Fruit fly (Drosophila melanogaster) whole organism, embryonic: Measurements from ENCODE around the gene CG15296.

Source experiments
- Ada2b ChIP-seq: fragments of 200-800 bp; sonication (Bioruptor generic); IDR thresholded peaks from 2 replicates; pipeline ENCODE4 v1.3.6; 2022; ENCODE audit warnings: missing biosample characterization, missing genetic modification characterization
- Asciz ChIP-seq: fragments of 200-800 bp; sonication (Bioruptor generic); optimal IDR thresholded peaks from 2 replicates; lab custom pipeline; 2017; ENCODE audit warnings: missing biosample characterization, mild to moderate bottlenecking, missing genetic modification characterization, missing genetic modification reagents
- BtbVII ChIP-seq: fragments of 200-800 bp; sonication (Bioruptor generic); optimal IDR thresholded peaks from 3 replicates; lab custom pipeline; 2017; ENCODE audit warnings: missing biosample characterization, mild to moderate bottlenecking, missing genetic modification characterization
- CG11504 ChIP-seq: fragments of 200-800 bp; sonication (Bioruptor generic); optimal IDR thresholded peaks from 3 replicates; lab custom pipeline; 2019; ENCODE audit warnings: missing biosample characterization, mild to moderate bottlenecking, missing genetic modification characterization, moderate library complexity
- CG12071 ChIP-seq: fragments of 200-800 bp; sonication (Bioruptor generic); optimal IDR thresholded peaks from 3 replicates; lab custom pipeline; 2018; ENCODE audit warnings: missing biosample characterization, mild to moderate bottlenecking, missing genetic modification characterization
- CG14710 ChIP-seq: fragments of 200-800 bp; sonication (Bioruptor generic); optimal IDR thresholded peaks from 3 replicates; lab custom pipeline; 2019; ENCODE audit warnings: missing biosample characterization, mild to moderate bottlenecking, missing genetic modification characterization, moderate library complexity
- CG14860 ChIP-seq: fragments of 200-800 bp; sonication (Bioruptor generic); IDR thresholded peaks from 3 replicates; pipeline ENCODE4 v1.3.6; 2022; ENCODE audit warnings: missing biosample characterization, missing genetic modification characterization; ENCODE audit not compliant: partially characterized antibody
- CG1603 ChIP-seq: fragments of 200-800 bp; sonication (Bioruptor generic); optimal IDR thresholded peaks from 2 replicates; lab custom pipeline; 2019; ENCODE audit warnings: missing biosample characterization, mild to moderate bottlenecking, missing genetic modification characterization, moderate library complexity
- CG17361 ChIP-seq: fragments of 200-800 bp; sonication (Bioruptor generic); IDR thresholded peaks from 3 replicates; pipeline ENCODE4 v1.3.6; 2022; ENCODE audit warnings: missing biosample characterization, missing genetic modification characterization
- CG17568 ChIP-seq: fragments of 200-800 bp; sonication (Bioruptor generic); optimal IDR thresholded peaks from 2 replicates; lab custom pipeline; 2018; ENCODE audit warnings: missing biosample characterization, mild to moderate bottlenecking, missing genetic modification characterization, moderate library complexity
- CG18011 ChIP-seq: fragments of 200-800 bp; sonication (Bioruptor generic); optimal IDR thresholded peaks from 2 replicates; lab custom pipeline; 2017; ENCODE audit warnings: missing biosample characterization, missing genetic modification characterization, mild to moderate bottlenecking, moderate library complexity, missing genotype
- CG2129 ChIP-seq: fragments of 200-800 bp; sonication (Bioruptor generic); IDR thresholded peaks from 2 replicates; pipeline ENCODE4 v1.3.6; 2022; ENCODE audit warnings: missing biosample characterization, missing genetic modification characterization; ENCODE audit not compliant: partially characterized antibody
- CG2199 ChIP-seq: fragments of 200-800 bp; sonication (Bioruptor generic); IDR thresholded peaks from 3 replicates; pipeline ENCODE4 v1.3.6; 2022; ENCODE audit warnings: missing biosample characterization, missing genetic modification characterization
- CG2678 ChIP-seq: fragments of 200-800 bp; sonication (Bioruptor generic); optimal IDR thresholded peaks from 3 replicates; lab custom pipeline; 2019; ENCODE audit warnings: missing biosample characterization, mild to moderate bottlenecking, missing genetic modification characterization, moderate library complexity
- CG31224 ChIP-seq: fragments of 200-800 bp; sonication (Bioruptor generic); IDR thresholded peaks from 2 replicates; pipeline ENCODE4 v1.3.6; 2022; ENCODE audit warnings: missing biosample characterization, missing genetic modification characterization
- CG3163 ChIP-seq: fragments of 200-800 bp; sonication (Bioruptor generic); optimal IDR thresholded peaks from 3 replicates; lab custom pipeline; 2016; ENCODE audit warnings: missing biosample characterization, missing genetic modification characterization
- CG3847 ChIP-seq: fragments of 200-800 bp; sonication (Bioruptor generic); IDR thresholded peaks from 2 replicates; pipeline ENCODE4 v1.3.6; 2022; ENCODE audit warnings: missing biosample characterization, missing genetic modification characterization
- CG7745 ChIP-seq: fragments of 200-800 bp; sonication (Bioruptor generic); optimal IDR thresholded peaks from 2 replicates; lab custom pipeline; 2018; ENCODE audit warnings: missing biosample characterization, mild to moderate bottlenecking, missing genetic modification characterization, moderate library complexity
- CHES-1-like ChIP-seq: fragments of 200-800 bp; sonication (Bioruptor generic); optimal IDR thresholded peaks from 2 replicates; lab custom pipeline; 2016; ENCODE audit warnings: missing biosample characterization, missing genetic modification characterization
- CoRest ChIP-seq: fragments of 200-800 bp; sonication (Bioruptor generic); optimal IDR thresholded peaks from 3 replicates; lab custom pipeline; 2018; ENCODE audit warnings: missing biosample characterization, mild to moderate bottlenecking, missing genetic modification characterization, moderate library complexity
- Dip3 ChIP-seq: fragments of 200-800 bp; sonication (Bioruptor generic); optimal IDR thresholded peaks from 3 replicates; lab custom pipeline; 2016; ENCODE audit warnings: missing biosample characterization, missing genetic modification characterization
- Ets97D ChIP-seq: fragments of 200-800 bp; sonication (Bioruptor generic); optimal IDR thresholded peaks from 3 replicates; lab custom pipeline; 2016; ENCODE audit warnings: missing biosample characterization, missing genetic modification characterization
- Gug ChIP-seq: fragments of 200-800 bp; sonication (Bioruptor generic); IDR thresholded peaks from 4 replicates; pipeline ENCODE4 v1.3.6; 2022; ENCODE audit warnings: missing biosample characterization, missing genetic modification characterization
- Med ChIP-seq: fragments of 200-800 bp; sonication (Bioruptor generic); peaks from one replicate; lab custom pipeline; 2016; ENCODE audit warnings: missing biosample characterization, missing genetic modification characterization, mild to moderate bottlenecking, inconsistent platforms, moderate library complexity
- Meics ChIP-seq: fragments of 200-800 bp; sonication (Bioruptor generic); optimal IDR thresholded peaks from 2 replicates; lab custom pipeline; 2017; ENCODE audit warnings: missing biosample characterization, mild to moderate bottlenecking, missing genetic modification characterization
- NFAT ChIP-seq: fragments of 200-800 bp; sonication (Bioruptor generic); IDR thresholded peaks from 2 replicates; pipeline ENCODE4 v1.3.6; 2022; ENCODE audit warnings: missing biosample characterization, missing genetic modification characterization
- Nf-YA ChIP-seq: fragments of 200-800 bp; sonication (Bioruptor generic); IDR thresholded peaks from 2 replicates; pipeline ENCODE4 v1.3.6; 2022; ENCODE audit warnings: missing biosample characterization, missing genetic modification characterization
- Nf-YB ChIP-seq: fragments of 200-800 bp; sonication (Bioruptor generic); optimal IDR thresholded peaks from 3 replicates; lab custom pipeline; 2019; ENCODE audit warnings: missing biosample characterization, mild to moderate bottlenecking, missing genetic modification characterization, moderate library complexity
- abd-A ChIP-seq: fragments of 200-800 bp; sonication (Bioruptor generic); optimal IDR thresholded peaks from 3 replicates; lab custom pipeline; 2019; ENCODE audit warnings: missing biosample characterization, mild to moderate bottlenecking, missing genetic modification characterization, moderate library complexity
- ac ChIP-seq: fragments of 200-800 bp; sonication (Bioruptor generic); optimal IDR thresholded peaks from 3 replicates; lab custom pipeline; 2017; ENCODE audit warnings: missing biosample characterization, mild to moderate bottlenecking, missing genetic modification characterization
- bigmax ChIP-seq: fragments of 200-800 bp; sonication (Bioruptor generic); optimal IDR thresholded peaks from 2 replicates; lab custom pipeline; 2018; ENCODE audit warnings: missing biosample characterization, mild to moderate bottlenecking, missing genetic modification characterization
- chinmo ChIP-seq: fragments of 200-800 bp; sonication (Bioruptor generic); IDR thresholded peaks from 4 replicates; pipeline ENCODE4 v1.3.6; 2022; ENCODE audit warnings: missing biosample characterization, missing genetic modification characterization; ENCODE audit not compliant: partially characterized antibody
- crol ChIP-seq: fragments of 200-800 bp; sonication (Bioruptor generic); IDR thresholded peaks from 2 replicates; pipeline ENCODE4 v1.3.6; 2022; ENCODE audit warnings: missing biosample characterization, missing genetic modification characterization
- fd64A ChIP-seq: fragments of 200-800 bp; sonication (Bioruptor generic); optimal IDR thresholded peaks from 3 replicates; lab custom pipeline; 2018; ENCODE audit warnings: missing biosample characterization, mild to moderate bottlenecking, missing genetic modification characterization
- jing ChIP-seq: fragments of 200-800 bp; sonication (Bioruptor generic); optimal IDR thresholded peaks from 2 replicates; lab custom pipeline; 2018; ENCODE audit warnings: missing biosample characterization, mild to moderate bottlenecking, missing genetic modification characterization
- nau ChIP-seq: fragments of 200-800 bp; sonication (Bioruptor generic); optimal IDR thresholded peaks from 3 replicates; lab custom pipeline; 2017; ENCODE audit warnings: missing biosample characterization, mild to moderate bottlenecking, missing genetic modification characterization, missing genetic modification reagents
- nom ChIP-seq: fragments of 200-800 bp; sonication (Bioruptor generic); optimal IDR thresholded peaks from 2 replicates; lab custom pipeline; 2017; ENCODE audit warnings: missing biosample characterization, missing genetic modification characterization, mild to moderate bottlenecking, moderate library complexity, missing genetic modification reagents
- p53 ChIP-seq: fragments of 200-800 bp; sonication (Bioruptor generic); optimal IDR thresholded peaks from 2 replicates; lab custom pipeline; 2016; ENCODE audit warnings: missing biosample characterization, missing genetic modification characterization
- pum ChIP-seq: fragments of 200-800 bp; sonication (Bioruptor generic); optimal IDR thresholded peaks from 2 replicates; lab custom pipeline; 2016; ENCODE audit warnings: missing biosample characterization, missing genetic modification characterization
- ranshi ChIP-seq: fragments of 200-800 bp; sonication (Bioruptor generic); IDR thresholded peaks from 2 replicates; pipeline ENCODE4 v1.3.6; 2022; ENCODE audit warnings: missing biosample characterization, missing genetic modification characterization
- rib ChIP-seq: fragments of 200-800 bp; sonication (Bioruptor generic); IDR thresholded peaks from 2 replicates; pipeline ENCODE4 v1.3.6; 2022; ENCODE audit warnings: missing biosample characterization, missing genetic modification characterization
- salm ChIP-seq: fragments of 200-800 bp; sonication (Bioruptor generic); optimal IDR thresholded peaks from 2 replicates; lab custom pipeline; 2018; ENCODE audit warnings: missing biosample characterization, mild to moderate bottlenecking, missing genetic modification characterization
- sens ChIP-seq: fragments of 200-800 bp; sonication (Bioruptor generic); peaks from one replicate; lab custom pipeline; 2016; ENCODE audit warnings: missing biosample characterization, missing genetic modification characterization
- slp2 ChIP-seq: fragments of 200-800 bp; sonication (Bioruptor generic); optimal IDR thresholded peaks from 2 replicates; lab custom pipeline; 2016; ENCODE audit warnings: missing biosample characterization, missing genetic modification characterization
- tll ChIP-seq, 2 experiments: fragments of 200-800 bp in 1 of 2; fragments of >200 bp in 1 of 2; sonication (Bioruptor generic) in 1 of 2; optimal IDR thresholded peaks; 2 replicates each; lab custom pipeline; 2017 to 2019; ENCODE audit warnings: missing biosample characterization in 2 of 2, missing genetic modification characterization in 2 of 2, mild to moderate bottlenecking in 1 of 2, moderate library complexity in 1 of 2
- ttk ChIP-seq: fragments of 200-800 bp; sonication (Bioruptor generic); IDR thresholded peaks from 2 replicates; pipeline ENCODE4 v2.1.2; 2022; ENCODE audit warnings: missing biosample characterization, missing genetic modification characterization
- usp ChIP-seq: fragments of >200 bp; optimal IDR thresholded peaks from 2 replicates; lab custom pipeline; 2017; ENCODE audit warnings: missing biosample characterization, missing genetic modification characterization
- z ChIP-seq: fragments of 200-800 bp; sonication (Bioruptor generic); IDR thresholded peaks from 3 replicates; pipeline ENCODE4 v1.3.6; 2022; ENCODE audit warnings: missing biosample characterization, missing genetic modification characterization
- zf30C ChIP-seq: fragments of 200-800 bp; sonication (Bioruptor generic); optimal IDR thresholded peaks from 3 replicates; lab custom pipeline; 2018; ENCODE audit warnings: missing biosample characterization, mild to moderate bottlenecking, missing genetic modification characterization

CG15296 gene

DNA sequence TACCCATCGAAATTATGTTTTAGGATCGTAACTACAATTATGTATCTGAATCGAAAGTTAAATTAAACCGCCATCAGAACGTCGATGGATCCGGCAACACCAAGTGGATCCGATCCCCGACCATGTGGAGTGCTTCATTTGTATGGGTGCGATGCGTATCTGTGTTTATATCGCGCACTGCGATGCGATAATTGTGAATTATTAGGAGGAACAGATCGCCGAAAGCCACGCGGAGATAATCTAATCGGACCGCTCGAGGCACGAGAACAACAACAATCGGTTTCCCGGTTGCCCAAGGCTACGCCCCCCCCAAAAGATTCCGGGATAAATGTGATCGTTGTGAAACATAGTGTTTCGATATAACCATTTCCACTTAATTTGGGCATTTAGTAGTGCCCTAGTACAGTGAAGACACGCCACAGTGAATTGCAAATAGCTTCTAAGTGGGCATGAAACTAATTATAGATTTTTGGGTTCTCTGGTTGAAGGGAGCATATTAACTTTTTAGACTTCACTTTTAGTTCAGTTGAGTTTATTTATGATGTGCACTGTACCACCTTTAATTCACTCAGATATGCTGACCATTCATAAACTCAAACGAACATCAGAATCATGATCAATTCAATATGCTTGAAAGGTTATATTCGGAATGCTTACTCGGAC lies 34.0 kb upstream of the CG15296 start (continued):
- TF ChIP-seq ttk (GFP tag; lab: Robert Waterston, UW) (peak; percentile 76), Ada2b (GFP tag; lab: Robert Waterston, UW) (peak; percentile 71), sens (GFP tag; lab: Kevin White, UChicago) (peak; percentile 86), z (GFP tag; lab: Robert Waterston, UW) (no peak), nau (GFP tag; lab: Kevin White, UChicago) (no peak), fd64A (GFP tag; lab: Kevin White, UChicago) (no peak), zf30C (GFP tag; lab: Kevin White, UChicago) (no peak), slp2 (GFP tag; lab: Kevin White, UChicago) (peak; percentile 25), nom (no peak), jing (GFP tag; lab: Kevin White, UChicago) (no peak), tll (GFP tag; optimal IDR thresholded peaks at IDR 0.05; lab: Kevin White, UChicago) (no peak), CG2678 (tag; lab: Kevin White, UChicago) (peak; percentile 61), Meics (GFP tag; lab: Kevin White, UChicago) (peak; percentile 49), CG12071 (GFP tag; lab: Kevin White, UChicago) (peak; percentile 12), Med (GFP tag; lab: Kevin White, UChicago) (peak; percentile 90), CG2129 (GFP tag; lab: Robert Waterston, UW) (no peak), usp (GFP tag; lab: Kevin White, UChicago) (no peak), p53 (GFP tag; lab: Kevin White, UChicago) (no peak), rib (GFP tag; lab: Robert Waterston, UW) (no peak), pum (GFP tag; lab: Kevin White, UChicago) (peak; percentile 23), Ets97D (GFP tag; lab: Kevin White, UChicago) (no peak), CHES-1-like (GFP tag; lab: Kevin White, UChicago) (no peak), Gug (GFP tag; lab: Robert Waterston, UW) (peak; percentile 69; the same call in 3 of the 4 replicates), CG14710 (tag; lab: Kevin White, UChicago) (peak; percentile 2), CG11504 (tag; lab: Kevin White, UChicago) (no peak), NFAT (peak; percentile 70), Nf-YA (GFP tag; lab: Robert Waterston, UW) (0 out of 2 replicates have a peak, but pooled peaks have one; percentile 23), BtbVII (GFP tag; lab: Kevin White, UChicago) (no peak), CG17361 (GFP tag; lab: Robert Waterston, UW) (peak; percentile 39; the same call in 2 of the 3 replicates), abd-A (tag; lab: Kevin White, UChicago) (no peak), CG14860 (GFP tag; lab: Robert Waterston, UW) (no peak), CG1603 (tag; lab: Kevin White, UChicago) (peak; percentile 68), CoRest (tag; lab: Kevin White, UChicago) (peak; percentile 32), CG18011 (GFP tag; lab: Kevin White, UChicago) (peak; percentile 31), crol (GFP tag; lab: Robert Waterston, UW) (no peak), salm (no peak), CG3847 (peak; percentile 47), CG2199 (GFP tag; lab: Robert Waterston, UW) (no peak), CG3163 (GFP tag; lab: Kevin White, UChicago) (no peak), CG17568 (GFP tag; lab: Kevin White, UChicago) (no peak), chinmo (GFP tag; lab: Robert Waterston, UW) (0 out of 4 replicates have a peak, but pooled peaks have one; percentile 13), ac (no peak), bigmax (no peak), ranshi (GFP tag; lab: Robert Waterston, UW) (peak; percentile 66; the same call in 1 of the 2 replicates), CG7745 (tag; lab: Kevin White, UChicago) (no peak), Nf-YB (GFP tag; lab: Kevin White, UChicago) (no peak), Dip3 (peak; percentile 39), CG31224 (GFP tag; lab: Robert Waterston, UW) (no peak; the same call in 1 of the 2 replicates), Asciz (GFP tag; lab: Kevin White, UChicago) (no peak)
